Fruit fly (Drosophila melanogaster) whole organism, embryonic: ENCODE results near the gene Peritrophin-15a.

Source experiments
- Adf1 ChIP-seq: fragments of 200-800 bp; sonication (Bioruptor generic); IDR thresholded peaks from 2 replicates; pipeline ENCODE4 v1.3.6; 2022; ENCODE audit warnings: missing biosample characterization, missing genetic modification characterization
- B-H1 ChIP-seq: fragments of 200-800 bp; sonication (Bioruptor generic); IDR thresholded peaks from 3 replicates; pipeline ENCODE4 v1.3.6; 2022; ENCODE audit warnings: missing biosample characterization, missing genetic modification characterization
- BtbVII ChIP-seq: fragments of 200-800 bp; sonication (Bioruptor generic); optimal IDR thresholded peaks from 3 replicates; lab custom pipeline; 2017; ENCODE audit warnings: missing biosample characterization, mild to moderate bottlenecking, missing genetic modification characterization
- CG10147 ChIP-seq: fragments of 200-800 bp; sonication (Bioruptor generic); optimal IDR thresholded peaks from 2 replicates; lab custom pipeline; 2019; ENCODE audit warnings: missing biosample characterization, mild to moderate bottlenecking, missing genetic modification characterization, moderate library complexity
- CG13894 ChIP-seq: fragments of 200-800 bp; sonication (Bioruptor generic); optimal IDR thresholded peaks from 3 replicates; lab custom pipeline; 2018; ENCODE audit warnings: missing biosample characterization, mild to moderate bottlenecking, missing genetic modification characterization, moderate library complexity
- CG14050 ChIP-seq: fragments of 200-800 bp; sonication (Bioruptor generic); IDR thresholded peaks from 3 replicates; pipeline ENCODE4 v1.3.6; 2022; ENCODE audit warnings: missing biosample characterization, missing genetic modification characterization
- CG14860 ChIP-seq: fragments of 200-800 bp; sonication (Bioruptor generic); IDR thresholded peaks from 3 replicates; pipeline ENCODE4 v1.3.6; 2022; ENCODE audit warnings: missing biosample characterization, missing genetic modification characterization; ENCODE audit not compliant: partially characterized antibody
- CG1529 ChIP-seq: fragments of 200-800 bp; sonication (Bioruptor generic); optimal IDR thresholded peaks from 3 replicates; lab custom pipeline; 2018; ENCODE audit warnings: missing biosample characterization, missing genetic modification characterization
- CG15696 ChIP-seq: fragments of 200-800 bp; sonication (Bioruptor generic); optimal IDR thresholded peaks from 2 replicates; lab custom pipeline; 2019; ENCODE audit warnings: missing biosample characterization, mild to moderate bottlenecking, missing genetic modification characterization, moderate library complexity
- CG1647 ChIP-seq: fragments of 200-800 bp; sonication (Bioruptor generic); optimal IDR thresholded peaks from 3 replicates; lab custom pipeline; 2016; ENCODE audit warnings: missing biosample characterization, missing genetic modification characterization
- CG16779 ChIP-seq: fragments of 200-800 bp; sonication (Bioruptor generic); IDR thresholded peaks from 2 replicates; pipeline ENCODE4 v1.3.6; 2022; ENCODE audit warnings: missing biosample characterization, missing genetic modification characterization
- CG18619 ChIP-seq: fragments of 200-800 bp; sonication (Bioruptor generic); optimal IDR thresholded peaks from 3 replicates; lab custom pipeline; 2017; ENCODE audit warnings: missing biosample characterization, mild to moderate bottlenecking, missing genetic modification characterization
- CG2889 ChIP-seq: fragments of 200-800 bp; sonication (Bioruptor generic); IDR thresholded peaks from 3 replicates; pipeline ENCODE4 v1.3.6; 2022; ENCODE audit warnings: missing biosample characterization, missing genetic modification characterization
- CG3065 ChIP-seq: fragments of 200-800 bp; sonication (Bioruptor generic); optimal IDR thresholded peaks from 2 replicates; lab custom pipeline; 2016; ENCODE audit warnings: missing biosample characterization, missing genetic modification characterization
- CG31365 ChIP-seq: fragments of 200-800 bp; sonication (Bioruptor generic); optimal IDR thresholded peaks from 2 replicates; lab custom pipeline; 2018; ENCODE audit warnings: missing biosample characterization, mild to moderate bottlenecking, missing genetic modification characterization
- CG3281 ChIP-seq: fragments of 200-800 bp; sonication (Bioruptor generic); optimal IDR thresholded peaks from 3 replicates; lab custom pipeline; 2017; ENCODE audit warnings: missing biosample characterization, mild to moderate bottlenecking, missing genetic modification characterization
- CG34376 ChIP-seq: fragments of 200-800 bp; sonication (Bioruptor generic); optimal IDR thresholded peaks from 2 replicates; lab custom pipeline; 2018; ENCODE audit warnings: missing biosample characterization, mild to moderate bottlenecking, missing genetic modification characterization
- CG6272 ChIP-seq: fragments of 200-800 bp; sonication (Bioruptor generic); IDR thresholded peaks from 2 replicates; pipeline ENCODE4 v1.3.6; 2022; ENCODE audit warnings: missing biosample characterization, missing genetic modification characterization
- CG6689 ChIP-seq: fragments of 200-800 bp; sonication (Bioruptor generic); IDR thresholded peaks from 2 replicates; pipeline ENCODE4 v1.3.6; 2022; ENCODE audit warnings: missing biosample characterization, missing genetic modification characterization
- CG7987 ChIP-seq: fragments of 200-800 bp; sonication (Bioruptor generic); optimal IDR thresholded peaks from 2 replicates; lab custom pipeline; 2018; ENCODE audit warnings: missing biosample characterization, mild to moderate bottlenecking, missing genetic modification characterization, moderate library complexity
- CG8944 ChIP-seq: fragments of 200-800 bp; sonication (Bioruptor generic); optimal IDR thresholded peaks from 3 replicates; lab custom pipeline; 2016; ENCODE audit warnings: missing biosample characterization, missing genetic modification characterization
- Dek ChIP-seq: fragments of 200-800 bp; sonication (Bioruptor generic); optimal IDR thresholded peaks from 3 replicates; lab custom pipeline; 2019; ENCODE audit warnings: missing biosample characterization, mild to moderate bottlenecking, missing genetic modification characterization, moderate library complexity
- Dfd ChIP-seq, 2 experiments: fragments of >200 bp; optimal IDR thresholded peaks; 2 replicates each; lab custom pipeline; 2017; ENCODE audit warnings: missing biosample characterization in 2 of 2, missing genetic modification characterization in 2 of 2
- Drgx ChIP-seq: fragments of 200-800 bp; sonication (Bioruptor generic); IDR thresholded peaks from 2 replicates; pipeline ENCODE4 v1.3.6; 2022; ENCODE audit warnings: missing biosample characterization, missing genetic modification characterization
- ERR ChIP-seq: fragments of 200-800 bp; sonication (Bioruptor generic); optimal IDR thresholded peaks from 2 replicates; lab custom pipeline; 2016; ENCODE audit warnings: missing biosample characterization, missing genetic modification characterization
- Fer3 ChIP-seq: fragments of 200-800 bp; sonication (Bioruptor generic); optimal IDR thresholded peaks from 2 replicates; lab custom pipeline; 2018; ENCODE audit warnings: missing biosample characterization, mild to moderate bottlenecking, missing genetic modification characterization, moderate library complexity
- Hand ChIP-seq: fragments of 200-800 bp; sonication (Bioruptor generic); optimal IDR thresholded peaks from 2 replicates; lab custom pipeline; 2017; ENCODE audit warnings: mild to moderate bottlenecking, missing biosample characterization, missing genetic modification reagents, missing genetic modification characterization
- Hey ChIP-seq: fragments of 200-800 bp; sonication (Bioruptor generic); optimal IDR thresholded peaks from 3 replicates; lab custom pipeline; 2018; ENCODE audit warnings: missing biosample characterization, mild to moderate bottlenecking, missing genetic modification characterization
- Sox102F ChIP-seq: fragments of 200-800 bp; sonication (Bioruptor generic); optimal IDR thresholded peaks from 2 replicates; lab custom pipeline; 2018; ENCODE audit warnings: missing biosample characterization, mild to moderate bottlenecking, missing genetic modification characterization, moderate library complexity
- Stat92E ChIP-seq, 3 experiments: fragments of >200 bp in 2 of 3; fragments of 200-800 bp in 1 of 3; sonication (Bioruptor generic) in 1 of 3; optimal IDR thresholded peaks; 2 replicates each; lab custom pipeline; 2017 to 2019; ENCODE audit warnings: missing biosample characterization in 3 of 3, missing genetic modification characterization in 3 of 3, mild to moderate bottlenecking in 1 of 3, moderate library complexity in 1 of 3
- bab2 ChIP-seq: fragments of 200-800 bp; sonication (Bioruptor generic); optimal IDR thresholded peaks from 2 replicates; lab custom pipeline; 2016; ENCODE audit warnings: missing biosample characterization, missing genetic modification characterization
- bowl ChIP-seq: fragments of 200-800 bp; sonication (Bioruptor generic); IDR thresholded peaks from 2 replicates; pipeline ENCODE4 v1.3.6; 2022; ENCODE audit warnings: missing biosample characterization, missing genetic modification characterization
- btn ChIP-seq: fragments of 200-800 bp; sonication (Bioruptor generic); optimal IDR thresholded peaks from 2 replicates; lab custom pipeline; 2016; ENCODE audit warnings: missing biosample characterization, missing genetic modification characterization
- chinmo ChIP-seq: fragments of 200-800 bp; sonication (Bioruptor generic); IDR thresholded peaks from 4 replicates; pipeline ENCODE4 v1.3.6; 2022; ENCODE audit warnings: missing biosample characterization, missing genetic modification characterization; ENCODE audit not compliant: partially characterized antibody
- crp ChIP-seq, 2 experiments: fragments of 200-800 bp; sonication (Bioruptor generic); optimal IDR thresholded peaks; 2 replicates in 1 of 2; 3 replicates in 1 of 2; lab custom pipeline; 2017; ENCODE audit warnings: missing biosample characterization in 2 of 2, missing genetic modification characterization in 2 of 2, mild to moderate bottlenecking in 1 of 2, moderate library complexity in 1 of 2
- esg ChIP-seq: fragments of 200-800 bp; sonication (Bioruptor generic); conservative IDR thresholded peaks from 2 replicates; pipeline ENCODE4 v1.3.6; 2022; ENCODE audit warnings: missing biosample characterization, missing genetic modification characterization
- eve ChIP-seq, 2 experiments: fragments of >200 bp; optimal IDR thresholded peaks; 2 replicates each; lab custom pipeline; 2017; ENCODE audit warnings: missing biosample characterization in 2 of 2, missing genetic modification characterization in 2 of 2
- fu2 ChIP-seq: fragments of 200-800 bp; sonication (Bioruptor generic); optimal IDR thresholded peaks from 2 replicates; lab custom pipeline; 2016; ENCODE audit warnings: missing biosample characterization, missing genetic modification characterization
- nerfin-1 ChIP-seq: fragments of 200-800 bp; sonication (Bioruptor generic); optimal IDR thresholded peaks from 3 replicates; lab custom pipeline; 2019; ENCODE audit warnings: missing biosample characterization, mild to moderate bottlenecking, missing genetic modification characterization, moderate library complexity
- org-1 ChIP-seq: fragments of 200-800 bp; sonication (Bioruptor generic); optimal IDR thresholded peaks from 2 replicates; lab custom pipeline; 2017; ENCODE audit warnings: missing biosample characterization, missing genetic modification characterization
- otp ChIP-seq: fragments of 200-800 bp; sonication (Bioruptor generic); IDR thresholded peaks from 3 replicates; pipeline ENCODE4, ENCODE4 v1.3.6; 2022; ENCODE audit warnings: missing biosample characterization, missing genetic modification characterization
- peb ChIP-seq: fragments of 200-800 bp; sonication (Bioruptor generic); IDR thresholded peaks from 2 replicates; pipeline ENCODE4 v1.3.6; 2022; ENCODE audit warnings: missing biosample characterization, missing genetic modification characterization
- repo ChIP-seq: fragments of 200-800 bp; sonication (Bioruptor generic); optimal IDR thresholded peaks from 2 replicates; lab custom pipeline; 2016; ENCODE audit warnings: missing biosample characterization, missing genetic modification characterization
- run ChIP-seq: fragments of 200-800 bp; sonication (Bioruptor generic); optimal IDR thresholded peaks from 3 replicates; lab custom pipeline; 2018; ENCODE audit warnings: missing biosample characterization, mild to moderate bottlenecking, missing genetic modification characterization
- sd ChIP-seq: fragments of 200-800 bp; sonication (Bioruptor generic); optimal IDR thresholded peaks from 3 replicates; lab custom pipeline; 2018; ENCODE audit warnings: missing biosample characterization, mild to moderate bottlenecking, missing genetic modification characterization, moderate library complexity
- sens-2 ChIP-seq: fragments of 200-800 bp; sonication (Bioruptor generic); IDR thresholded peaks from 2 replicates; pipeline ENCODE4 v1.3.6; 2022; ENCODE audit warnings: missing biosample characterization, missing genetic modification characterization
- stc ChIP-seq: fragments of 200-800 bp; sonication (Bioruptor generic); IDR thresholded peaks from 2 replicates; pipeline ENCODE4 v1.3.6; 2022; ENCODE audit warnings: missing biosample characterization, missing genetic modification characterization
- tap ChIP-seq: fragments of 200-800 bp; optimal IDR thresholded peaks from 3 replicates; lab custom pipeline; 2019; ENCODE audit warnings: missing biosample characterization, mild to moderate bottlenecking, missing genetic modification characterization, moderate library complexity
- wdn ChIP-seq: fragments of 200-800 bp; sonication (Bioruptor generic); IDR thresholded peaks from 2 replicates; pipeline ENCODE4 v1.3.6; 2022; ENCODE audit warnings: missing biosample characterization, missing genetic modification characterization
- zfh1 ChIP-seq: fragments of 200-800 bp; sonication (Bioruptor generic); IDR thresholded peaks from 3 replicates; pipeline ENCODE4 v1.3.6; 2022; ENCODE audit warnings: missing biosample characterization, missing genetic modification characterization
- zfh2 ChIP-seq: fragments of 200-800 bp; sonication (Bioruptor generic); optimal IDR thresholded peaks from 2 replicates; lab custom pipeline; 2016; ENCODE audit warnings: missing biosample characterization, missing genetic modification characterization

Peritrophin-15a gene

dm6 chr2L:8376717-8377116, 19.2 kb downstream of the Peritrophin-15a start, which contains the start of the genes CG13390 and CG17294 (continued):
- TF ChIP-seq stc (GFP tag; lab: Robert Waterston, UW) (peak; percentile 100), esg (peak; percentile 100), CG16779 (peak; percentile 99), CG18619 (GFP tag; lab: Kevin White, UChicago) (peak; percentile 99), otp (GFP tag; lab: Robert Waterston, UW) (peak; percentile 99), CG31365 (peak; percentile 94), crp (GFP tag; optimal IDR thresholded peaks at IDR 0.05; lab: Kevin White, UChicago) (peak; percentile 52 to 85), tap (tag; lab: Kevin White, UChicago) (peak; percentile 100), CG3065 (peak; percentile 97), CG6272 (GFP tag; lab: Robert Waterston, UW) (peak; percentile 99), run (peak; percentile 99)

dm6 chr2L:8374235-8374634, 21.7 kb downstream of the Peritrophin-15a start, which contains the start of gene Wdr82:
Wdr82 (plus strand) TSS chr2L:8374461.
- TF ChIP-seq zfh2 (GFP tag; lab: Kevin White, UChicago), result no peak
- no peak for TF ChIP-seq Dfd (GFP tag; optimal IDR thresholded peaks at IDR 0.05; lab: Kevin White, UChicago)
- TF ChIP-seq Adf1 (GFP tag; lab: Robert Waterston, UW), result no peak
- no peak for TF ChIP-seq CG34376 (GFP tag; lab: Kevin White, UChicago)
- no peak for TF ChIP-seq sd (tag; lab: Kevin White, UChicago)
- TF ChIP-seq org-1, result no peak
- TF ChIP-seq CG3281 (GFP tag; lab: Kevin White, UChicago), result no peak
- no peak for TF ChIP-seq CG2889 (GFP tag; lab: Robert Waterston, UW)
- TF ChIP-seq Stat92E (GFP tag; optimal IDR thresholded peaks at IDR 0.05; lab: Kevin White, UChicago), result no peak
- TF ChIP-seq CG14860 (GFP tag; lab: Robert Waterston, UW), result peak; percentile 62
- TF ChIP-seq btn (GFP tag; lab: Kevin White, UChicago), result no peak
- no peak for TF ChIP-seq CG7987 (GFP tag; lab: Kevin White, UChicago)
- no peak for TF ChIP-seq bowl (GFP tag; lab: Robert Waterston, UW)
- no peak for TF ChIP-seq CG14050 (GFP tag; lab: Robert Waterston, UW)
- no peak for TF ChIP-seq nerfin-1 (tag; lab: Kevin White, UChicago)
- no peak for TF ChIP-seq CG15696 (tag; lab: Kevin White, UChicago)
- no peak for TF ChIP-seq Sox102F (GFP tag; lab: Kevin White, UChicago)
- no peak for TF ChIP-seq CG1647 (GFP tag; lab: Kevin White, UChicago)
- TF ChIP-seq CG6689 (GFP tag; lab: Robert Waterston, UW), result no peak
- no peak for TF ChIP-seq bab2 (GFP tag; lab: Kevin White, UChicago)
- no peak for TF ChIP-seq peb
- TF ChIP-seq B-H1 (GFP tag; lab: Robert Waterston, UW), result no peak
- no peak for TF ChIP-seq Drgx (GFP tag; lab: Robert Waterston, UW)
- no peak for TF ChIP-seq Dek (tag; lab: Kevin White, UChicago)
- no peak for TF ChIP-seq fu2 (GFP tag; lab: Kevin White, UChicago)
- TF ChIP-seq CG1529 (GFP tag; lab: Kevin White, UChicago), result no peak
- TF ChIP-seq ERR (GFP tag; lab: Kevin White, UChicago), result no peak
- TF ChIP-seq chinmo (GFP tag; lab: Robert Waterston, UW), result peak; percentile 83
- TF ChIP-seq CG10147 (GFP tag; lab: Kevin White, UChicago), result no peak
- TF ChIP-seq eve (GFP tag; optimal IDR thresholded peaks at IDR 0.05; lab: Kevin White, UChicago), result no peak
- no peak for TF ChIP-seq Fer3 (tag; lab: Kevin White, UChicago)
- TF ChIP-seq Hey, result no peak
- no peak for TF ChIP-seq Hand
- TF ChIP-seq CG13894 (tag; lab: Kevin White, UChicago), result no peak
- no peak for TF ChIP-seq repo (GFP tag; lab: Kevin White, UChicago)
- no peak for TF ChIP-seq BtbVII (GFP tag; lab: Kevin White, UChicago)
- TF ChIP-seq wdn (GFP tag; lab: Robert Waterston, UW), result no peak
- TF ChIP-seq CG8944, result no peak
- no peak for TF ChIP-seq sens-2 (GFP tag; lab: Robert Waterston, UW)
- no peak for TF ChIP-seq zfh1 (GFP tag; lab: Robert Waterston, UW)
